Fruit fly (Drosophila melanogaster) whole organism, embryonic: ENCODE measurements around the gene lectin-24Db.
A peak's percentile ranks its signal among the peaks of the same experiment; 100 is the strongest.

ENCODE experiments used
- ATbp ChIP-seq: fragments of 200-800 bp; sonication (Bioruptor generic); optimal IDR thresholded peaks from 2 replicates; lab custom pipeline; 2017; ENCODE audit warnings: missing biosample characterization, mild to moderate bottlenecking, missing genetic modification characterization, missing genetic modification reagents
- Atf3 ChIP-seq: fragments of 200-800 bp; sonication (Bioruptor generic); optimal IDR thresholded peaks from 3 replicates; lab custom pipeline; 2016; ENCODE audit warnings: missing biosample characterization, missing genetic modification characterization
- Atf6 ChIP-seq: fragments of 200-800 bp; sonication (Bioruptor generic); IDR thresholded peaks from 2 replicates; pipeline ENCODE4 v1.3.6; 2022; ENCODE audit warnings: missing biosample characterization, missing genetic modification characterization
- B-H1 ChIP-seq: fragments of 200-800 bp; sonication (Bioruptor generic); IDR thresholded peaks from 3 replicates; pipeline ENCODE4 v1.3.6; 2022; ENCODE audit warnings: missing biosample characterization, missing genetic modification characterization
- Bgb ChIP-seq: fragments of 200-800 bp; sonication (Bioruptor generic); IDR thresholded peaks from 2 replicates; pipeline ENCODE4 v1.3.6; 2022; ENCODE audit warnings: missing biosample characterization, missing genetic modification characterization; ENCODE audit not compliant: partially characterized antibody
- CG10654 ChIP-seq: fragments of 200-800 bp; sonication (Bioruptor generic); optimal IDR thresholded peaks from 2 replicates; lab custom pipeline; 2016; ENCODE audit warnings: missing biosample characterization, missing genetic modification characterization
- CG14710 ChIP-seq: fragments of 200-800 bp; sonication (Bioruptor generic); optimal IDR thresholded peaks from 3 replicates; lab custom pipeline; 2019; ENCODE audit warnings: missing biosample characterization, mild to moderate bottlenecking, missing genetic modification characterization, moderate library complexity
- CG17361 ChIP-seq: fragments of 200-800 bp; sonication (Bioruptor generic); IDR thresholded peaks from 3 replicates; pipeline ENCODE4 v1.3.6; 2022; ENCODE audit warnings: missing biosample characterization, missing genetic modification characterization
- CG18476 ChIP-seq: fragments of 200-800 bp; sonication (Bioruptor generic); optimal IDR thresholded peaks from 2 replicates; lab custom pipeline; 2016; ENCODE audit warnings: missing biosample characterization, mild to moderate bottlenecking, missing genetic modification characterization
- CG2116 ChIP-seq: fragments of 200-800 bp; sonication (Bioruptor generic); optimal IDR thresholded peaks from 3 replicates; lab custom pipeline; 2018; ENCODE audit warnings: missing biosample characterization, mild to moderate bottlenecking, missing genetic modification characterization
- CG2120 ChIP-seq: fragments of 200-800 bp; sonication (Bioruptor generic); optimal IDR thresholded peaks from 3 replicates; lab custom pipeline; 2016; ENCODE audit warnings: missing biosample characterization, missing genetic modification characterization
- CG33213 ChIP-seq: fragments of 200-800 bp; sonication (Bioruptor generic); optimal IDR thresholded peaks from 3 replicates; lab custom pipeline; 2016; ENCODE audit warnings: missing biosample characterization, missing genetic modification characterization
- CG3407 ChIP-seq: fragments of 200-800 bp; sonication (Bioruptor generic); optimal IDR thresholded peaks from 2 replicates; lab custom pipeline; 2018; ENCODE audit warnings: missing biosample characterization, mild to moderate bottlenecking, missing genetic modification characterization
- CG42726 ChIP-seq: fragments of 200-800 bp; sonication (Bioruptor generic); IDR thresholded peaks from 2 replicates; pipeline ENCODE4 v1.3.6; 2022; ENCODE audit warnings: missing biosample characterization, missing genetic modification characterization; ENCODE audit not compliant: partially characterized antibody
- CG4617 ChIP-seq: fragments of 200-800 bp; sonication (Bioruptor generic); optimal IDR thresholded peaks from 3 replicates; lab custom pipeline; 2016; ENCODE audit warnings: missing biosample characterization, missing genetic modification characterization, borderline replicate concordance
- CG5180 ChIP-seq: fragments of 200-800 bp; sonication (Bioruptor generic); optimal IDR thresholded peaks from 3 replicates; lab custom pipeline; 2017; ENCODE audit warnings: missing biosample characterization, missing genetic modification characterization, mild to moderate bottlenecking, moderate library complexity, missing genetic modification reagents
- CG7786 ChIP-seq: fragments of 200-800 bp; sonication (Bioruptor generic); optimal IDR thresholded peaks from 2 replicates; lab custom pipeline; 2016; ENCODE audit warnings: missing biosample characterization, missing genetic modification characterization
- CG7963 ChIP-seq: fragments of 200-800 bp; sonication (Bioruptor generic); IDR thresholded peaks from 3 replicates; pipeline ENCODE4 v1.3.6; 2022; ENCODE audit warnings: missing biosample characterization, missing genetic modification characterization; ENCODE audit not compliant: partially characterized antibody
- CTCF ChIP-seq: fragments of 200-800 bp; sonication (Bioruptor generic); optimal IDR thresholded peaks from 2 replicates; lab custom pipeline; 2017; ENCODE audit warnings: missing biosample characterization, mild to moderate bottlenecking, missing genetic modification characterization, moderate library complexity
- CrebB ChIP-seq: fragments of 200-800 bp; sonication (Bioruptor generic); optimal IDR thresholded peaks from 3 replicates; lab custom pipeline; 2018; ENCODE audit warnings: missing biosample characterization, mild to moderate bottlenecking, missing genetic modification characterization
- H15 ChIP-seq: fragments of 200-800 bp; sonication (Bioruptor generic); IDR thresholded peaks from 3 replicates; pipeline ENCODE4 v1.3.6; 2022; ENCODE audit warnings: missing biosample characterization, missing genetic modification characterization
- HHEX ChIP-seq: fragments of 200-800 bp; sonication (Bioruptor generic); optimal IDR thresholded peaks from 3 replicates; lab custom pipeline; 2017; ENCODE audit warnings: missing biosample characterization, mild to moderate bottlenecking, missing genetic modification characterization, missing genetic modification reagents
- Hey ChIP-seq: fragments of 200-800 bp; sonication (Bioruptor generic); optimal IDR thresholded peaks from 3 replicates; lab custom pipeline; 2018; ENCODE audit warnings: missing biosample characterization, mild to moderate bottlenecking, missing genetic modification characterization
- HmgD ChIP-seq: fragments of 200-800 bp; sonication (Bioruptor generic); optimal IDR thresholded peaks from 3 replicates; lab custom pipeline; 2016; ENCODE audit warnings: missing biosample characterization, missing genetic modification characterization
- Hsf ChIP-seq: fragments of 200-800 bp; sonication (Bioruptor generic); optimal IDR thresholded peaks from 3 replicates; lab custom pipeline; 2016; ENCODE audit warnings: missing biosample characterization, missing genetic modification characterization
- MESR4 ChIP-seq: fragments of 200-800 bp; sonication (Bioruptor generic); optimal IDR thresholded peaks from 2 replicates; lab custom pipeline; 2018; ENCODE audit warnings: missing biosample characterization, mild to moderate bottlenecking, missing genetic modification characterization, moderate library complexity
- Med ChIP-seq: fragments of 200-800 bp; sonication (Bioruptor generic); peaks from one replicate; lab custom pipeline; 2016; ENCODE audit warnings: missing biosample characterization, missing genetic modification characterization, mild to moderate bottlenecking, inconsistent platforms, moderate library complexity
- Mes4 ChIP-seq: fragments of 200-800 bp; sonication (Bioruptor generic); optimal IDR thresholded peaks from 2 replicates; lab custom pipeline; 2016; ENCODE audit warnings: missing biosample characterization, missing genetic modification characterization
- Nf-YB ChIP-seq: fragments of 200-800 bp; sonication (Bioruptor generic); optimal IDR thresholded peaks from 3 replicates; lab custom pipeline; 2019; ENCODE audit warnings: missing biosample characterization, mild to moderate bottlenecking, missing genetic modification characterization, moderate library complexity
- Optix ChIP-seq: fragments of 200-800 bp; sonication (Bioruptor generic); IDR thresholded peaks from 3 replicates; pipeline ENCODE4 v1.3.6; 2022; ENCODE audit warnings: missing biosample characterization, missing genetic modification characterization
- Rfx ChIP-seq: fragments of 200-800 bp; sonication (Bioruptor generic); IDR thresholded peaks from 2 replicates; pipeline ENCODE4 v1.3.6; 2022; ENCODE audit warnings: missing biosample characterization, missing genetic modification characterization
- Sin3A ChIP-seq: fragments of >200 bp; optimal IDR thresholded peaks from 2 replicates; lab custom pipeline; 2018
- Six4 ChIP-seq: fragments of 200-800 bp; sonication (Bioruptor generic); optimal IDR thresholded peaks from 2 replicates; lab custom pipeline; 2016; ENCODE audit warnings: missing biosample characterization, missing genetic modification characterization
- abd-A ChIP-seq: fragments of 200-800 bp; sonication (Bioruptor generic); optimal IDR thresholded peaks from 3 replicates; lab custom pipeline; 2019; ENCODE audit warnings: missing biosample characterization, mild to moderate bottlenecking, missing genetic modification characterization, moderate library complexity
- bbx ChIP-seq: fragments of 200-800 bp; sonication (Bioruptor generic); IDR thresholded peaks from 2 replicates; pipeline ENCODE4 v1.3.6; 2022; ENCODE audit warnings: missing biosample characterization, missing genetic modification characterization; ENCODE audit not compliant: partially characterized antibody
- caup ChIP-seq: fragments of 200-800 bp; sonication (Bioruptor generic); optimal IDR thresholded peaks from 3 replicates; lab custom pipeline; 2017; ENCODE audit warnings: missing biosample characterization, mild to moderate bottlenecking, missing genetic modification characterization, moderate library complexity; ENCODE audit not compliant: severe bottlenecking
- chm ChIP-seq: fragments of 200-800 bp; sonication (Bioruptor generic); IDR thresholded peaks from 2 replicates; pipeline ENCODE4 v1.3.6; 2022; ENCODE audit warnings: missing biosample characterization, missing genetic modification characterization
- ci ChIP-seq: fragments of 200-800 bp; sonication (Bioruptor generic); IDR thresholded peaks from 3 replicates; pipeline ENCODE4 v1.3.6; 2022; ENCODE audit warnings: missing biosample characterization, missing genetic modification characterization
- dati ChIP-seq: fragments of 200-800 bp; sonication (Bioruptor generic); IDR thresholded peaks from 2 replicates; pipeline ENCODE4 v1.3.6; 2022; ENCODE audit warnings: missing biosample characterization, missing genetic modification characterization
- dimm ChIP-seq: fragments of 200-800 bp; sonication (Bioruptor generic); IDR thresholded peaks from 2 replicates; pipeline ENCODE4 v1.3.6; 2022; ENCODE audit warnings: missing biosample characterization, missing genetic modification characterization
- exex ChIP-seq: fragments of 200-800 bp; sonication (Bioruptor generic); optimal IDR thresholded peaks from 4 replicates; lab custom pipeline; 2018; ENCODE audit warnings: missing biosample characterization, mild to moderate bottlenecking, missing genetic modification characterization, moderate library complexity
- luna ChIP-seq: fragments of 200-800 bp; sonication (Bioruptor generic); optimal IDR thresholded peaks from 2 replicates; lab custom pipeline; 2016; ENCODE audit warnings: missing biosample characterization, missing genetic modification characterization
- nerfin-2 ChIP-seq: fragments of 200-800 bp; sonication (Bioruptor generic); IDR thresholded peaks from 2 replicates; pipeline ENCODE4 v1.3.6; 2022; ENCODE audit warnings: missing biosample characterization, missing genetic modification characterization; ENCODE audit not compliant: partially characterized antibody
- p53 ChIP-seq: fragments of 200-800 bp; sonication (Bioruptor generic); optimal IDR thresholded peaks from 2 replicates; lab custom pipeline; 2016; ENCODE audit warnings: missing biosample characterization, missing genetic modification characterization
- phol ChIP-seq: fragments of 200-800 bp; sonication (Bioruptor generic); optimal IDR thresholded peaks from 3 replicates; lab custom pipeline; 2018; ENCODE audit warnings: missing biosample characterization, mild to moderate bottlenecking, missing genetic modification characterization, moderate library complexity
- prd ChIP-seq, 3 experiments: fragments of >200 bp in 2 of 3; fragments of 200-800 bp in 1 of 3; sonication (Bioruptor generic) in 1 of 3; optimal IDR thresholded peaks in 2 of 3; IDR thresholded peaks in 1 of 3; 2 replicates in 2 of 3; 3 replicates in 1 of 3; pipeline versions ENCODE4 v1.3.6 to Lab custom; 2017 to 2022; ENCODE audit warnings: missing biosample characterization in 1 of 3, missing genetic modification characterization in 1 of 3
- row ChIP-seq: fragments of 200-800 bp; sonication (Bioruptor generic); IDR thresholded peaks from 3 replicates; pipeline ENCODE4 v1.3.6; 2022; ENCODE audit warnings: missing biosample characterization, missing genetic modification characterization
- schlank ChIP-seq: fragments of 200-800 bp; sonication (Bioruptor generic); optimal IDR thresholded peaks from 2 replicates; lab custom pipeline; 2018; ENCODE audit warnings: missing biosample characterization, mild to moderate bottlenecking, missing genetic modification characterization
- sug ChIP-seq: fragments of 200-800 bp; optimal IDR thresholded peaks from 2 replicates; lab custom pipeline; 2019; ENCODE audit warnings: missing biosample characterization, mild to moderate bottlenecking, missing genetic modification characterization, moderate library complexity
- tio ChIP-seq: fragments of 200-800 bp; sonication (Bioruptor generic); optimal IDR thresholded peaks from 2 replicates; lab custom pipeline; 2017; ENCODE audit warnings: missing biosample characterization, missing genetic modification characterization, inconsistent platforms

The lectin-24Db gene

DNA sequence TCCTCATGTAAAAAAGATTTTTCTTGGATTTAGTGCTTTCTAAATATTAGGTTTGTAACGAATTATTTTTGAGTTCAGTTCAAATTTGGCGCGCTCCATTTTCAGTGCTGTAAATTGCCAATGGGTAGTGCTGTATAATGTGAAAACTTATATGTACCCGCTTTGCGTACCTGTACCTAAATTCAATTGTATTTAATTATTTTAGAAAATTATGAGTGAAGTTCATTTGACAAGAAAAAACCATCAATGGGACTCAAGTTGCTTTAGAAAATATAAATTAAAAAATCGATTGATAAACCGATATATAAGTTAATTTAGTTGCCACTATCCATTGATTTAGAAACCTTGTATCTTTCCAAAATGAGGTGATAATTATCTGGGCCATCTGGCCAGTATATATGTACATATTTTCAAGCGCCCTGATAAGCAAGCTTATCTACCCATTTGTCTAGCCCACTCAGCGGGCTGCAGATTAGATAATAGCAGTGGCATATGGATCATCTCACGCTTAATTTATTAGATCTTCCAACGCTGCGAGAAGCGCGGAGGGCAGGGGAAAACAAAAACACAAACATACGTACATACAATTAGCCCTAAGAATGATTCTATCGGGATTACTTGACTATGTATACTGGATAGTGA is 36.4 kb downstream of the lectin-24Db start (continued):
- TF ChIP-seq luna (GFP tag; lab: Kevin White, UChicago) (peak; percentile 18), CG42726 (GFP tag; lab: Robert Waterston, UW) (no peak), exex (peak; percentile 96), dimm (GFP tag; lab: Robert Waterston, UW) (no peak), tio (GFP tag; lab: Kevin White, UChicago) (no peak), p53 (GFP tag; lab: Kevin White, UChicago) (no peak), Atf6 (GFP tag; lab: Robert Waterston, UW) (peak; percentile 28; the same call in 1 of the 2 replicates), CrebB (peak; percentile 4), Hsf (GFP tag; lab: Kevin White, UChicago) (no peak), schlank (tag; lab: Kevin White, UChicago) (no peak), Hey (tag; lab: Kevin White, UChicago) (no peak), Atf3 (GFP tag; lab: Kevin White, UChicago) (no peak), CG10654 (peak; percentile 31), nerfin-2 (no peak), CG5180 (no peak), Nf-YB (no peak), CG7786 (GFP tag; lab: Kevin White, UChicago) (peak; percentile 7), Rfx (GFP tag; lab: Robert Waterston, UW) (peak; percentile 69), Optix (GFP tag; lab: Robert Waterston, UW) (no peak), row (GFP tag; lab: Robert Waterston, UW) (peak; percentile 60; the same call in 2 of the 3 replicates), CG3407 (GFP tag; lab: Kevin White, UChicago) (peak; percentile 13), abd-A (no peak), CG33213 (GFP tag; lab: Kevin White, UChicago) (peak; percentile 16), ATbp (GFP tag; lab: Kevin White, UChicago) (peak; percentile 29), chm (GFP tag; lab: Robert Waterston, UW) (no peak), Sin3A (lab: Kevin White, UChicago) (no peak), Six4 (GFP tag; lab: Kevin White, UChicago) (no peak), prd (optimal IDR thresholded peaks at IDR 0.05; lab: Kevin White, UChicago) (no peak), prd (GFP tag; IDR thresholded peaks at IDR 0.05; lab: Robert Waterston, UW) (no peak), CG4617 (GFP tag; lab: Kevin White, UChicago) (peak; percentile 1), Mes4 (GFP tag; lab: Kevin White, UChicago) (no peak), ci (peak; percentile 30; the same call in 1 of the 3 replicates), dati (no peak), sug (tag; lab: Kevin White, UChicago) (peak; percentile 76), H15 (no peak), Med (GFP tag; lab: Kevin White, UChicago) (peak; percentile 85), CG2120 (GFP tag; lab: Kevin White, UChicago) (peak; percentile 80), CG7963 (GFP tag; lab: Robert Waterston, UW) (no peak), MESR4 (GFP tag; lab: Kevin White, UChicago) (peak; percentile 22), CTCF (GFP tag; lab: Kevin White, UChicago) (peak; percentile 3), phol (tag; lab: Kevin White, UChicago) (peak; percentile 15), B-H1 (GFP tag; lab: Robert Waterston, UW) (no peak), CG2116 (GFP tag; lab: Kevin White, UChicago) (peak; percentile 14), CG17361 (GFP tag; lab: Robert Waterston, UW) (0 out of 3 replicates have a peak, but pooled peaks have one; percentile 37), bbx (GFP tag; lab: Robert Waterston, UW) (peak; percentile 41; the same call in 1 of the 2 replicates), CG18476 (GFP tag; lab: Kevin White, UChicago) (no peak), caup (GFP tag; lab: Kevin White, UChicago) (peak; percentile 38), Bgb (peak; percentile 41; the same call in 1 of the 2 replicates), HmgD (GFP tag; lab: Kevin White, UChicago) (no peak), HHEX (GFP tag; lab: Kevin White, UChicago) (no peak), CG14710 (tag; lab: Kevin White, UChicago) (peak; percentile 18)
